Fruit fly (Drosophila melanogaster): ENCODE results near the gene CG31010.

DNA sequence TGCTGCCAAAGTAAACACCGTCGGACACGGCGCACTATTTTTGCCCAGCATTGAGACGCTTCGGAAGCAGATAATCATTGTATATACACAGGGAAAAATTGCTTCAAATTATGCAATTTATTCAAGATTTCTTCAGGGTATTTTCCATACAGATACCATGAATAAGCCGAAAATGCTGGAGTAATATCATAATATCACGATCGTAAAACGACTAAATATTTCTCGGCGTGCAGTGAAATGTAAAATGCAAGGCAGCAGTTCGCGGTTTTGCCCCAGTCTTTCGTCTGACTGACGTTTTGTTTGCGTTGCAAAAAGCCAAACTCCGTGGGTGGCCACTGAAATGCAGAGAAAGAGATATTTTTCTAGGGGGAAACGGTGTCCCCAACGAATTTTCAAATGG is 45.0 kb upstream of the CG31010 start:
- TF ChIP-seq h (GFP tag; optimal IDR thresholded peaks at IDR 0.05) (no peak), pan (optimal IDR thresholded peaks at IDR 0.05) (no peak), Hnf4 (GFP tag; optimal IDR thresholded peaks at IDR 0.05) (no peak), Dif (GFP tag; optimal IDR thresholded peaks at IDR 0.05; ENCODE audit: partially characterized antibody) (no peak), usp (GFP tag; optimal IDR thresholded peaks at IDR 0.05) (no peak), jim (GFP tag; optimal IDR thresholded peaks at IDR 0.05) (no peak), HLH106 (tag; optimal IDR thresholded peaks at IDR 0.05) (no peak), psq (GFP tag; optimal IDR thresholded peaks at IDR 0.05) (no peak), Myc (optimal IDR thresholded peaks at IDR 0.05) (no peak), Dfd (GFP tag; optimal IDR thresholded peaks at IDR 0.05) (no peak), rgr (GFP tag; optimal IDR thresholded peaks at IDR 0.05) (no peak), dl (GFP tag; optimal IDR thresholded peaks at IDR 0.05; ENCODE audit: insufficient read depth in 1 of 2, partially characterized antibody in 2 of 2) (no peak), Hr78 (GFP tag; optimal IDR thresholded peaks at IDR 0.05) (no peak), CG9705 (GFP tag; optimal IDR thresholded peaks at IDR 0.05) (no peak)
